Worm (Caenorhabditis elegans): ENCODE results near the gene evl-20.
A peak's percentile ranks its signal among the peaks of the same experiment; 100 is the strongest.
"Not testable (repeated sequence)": the region's sequence is repeated elsewhere in the genome, so short reads cannot be mapped to it uniquely, and the experiment has no call there.

evl-20 gene

DNA sequence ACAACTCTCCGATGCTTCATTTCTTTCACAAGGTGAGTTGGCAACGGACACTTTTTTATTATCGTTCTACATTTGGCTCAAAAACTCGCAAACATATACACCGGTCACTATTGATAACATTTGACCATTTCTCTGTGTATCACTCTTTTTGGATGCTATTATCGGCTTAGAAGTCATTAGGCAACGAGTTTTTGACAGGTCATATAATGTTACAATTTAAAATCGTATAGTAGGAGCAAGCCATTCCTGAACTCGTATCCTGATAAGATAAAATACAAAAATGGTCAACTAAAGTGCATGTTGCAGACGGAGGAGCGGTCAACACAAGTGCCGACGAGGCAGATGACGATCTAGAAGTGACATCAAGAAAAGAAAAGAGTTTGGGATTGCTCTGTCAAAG lies 31.2 kb upstream of the evl-20 start:
- TF ChIP-seq flt-1 (GFP tag; IDR thresholded peaks at IDR 0.05), result no peak
- no peak for TF ChIP-seq ref-1 (GFP tag; conservative IDR thresholded peaks at IDR 0.05)
- TF ChIP-seq ztf-23 (GFP tag; IDR thresholded peaks at IDR 0.05), result no peak
- TF ChIP-seq ztf-29 (GFP tag; IDR thresholded peaks at IDR 0.05), result no peak
- no peak for TF ChIP-seq med-1 (GFP tag; optimal IDR thresholded peaks at IDR 0.05; ENCODE audit: insufficient read depth)
- TF ChIP-seq cog-1 (tag; optimal IDR thresholded peaks at IDR 0.05), result no peak
- no peak for TF ChIP-seq T22C8.4 (GFP tag; IDR thresholded peaks at IDR 0.05)
- no peak for TF ChIP-seq klf-2 (GFP tag; conservative IDR thresholded peaks at IDR 0.05)
- no peak for TF ChIP-seq tab-1 (GFP tag; IDR thresholded peaks at IDR 0.05)

DNA sequence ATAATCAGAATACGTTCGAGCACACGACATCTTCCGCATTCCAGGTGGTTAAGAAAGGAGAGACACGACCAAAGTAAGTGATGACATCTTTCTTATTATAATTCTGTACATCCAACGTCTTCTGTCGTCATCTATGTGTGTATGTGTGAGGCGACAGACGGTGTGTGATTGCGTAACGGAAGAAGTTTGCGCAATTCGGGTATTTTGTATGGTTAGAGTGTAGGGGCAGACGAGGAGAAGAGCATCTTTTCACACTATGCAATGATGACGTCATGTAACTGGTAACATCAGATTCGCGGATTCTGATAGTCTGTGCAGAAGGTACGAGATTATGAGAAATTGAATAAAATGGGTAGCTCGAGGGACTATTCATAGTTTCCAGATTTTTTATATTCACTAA lies 29.1 kb upstream of the evl-20 start:
- TF ChIP-seq cog-1 (tag; optimal IDR thresholded peaks at IDR 0.05), result no peak
- TF ChIP-seq ztf-23 (GFP tag; IDR thresholded peaks at IDR 0.05), result no peak
- TF ChIP-seq med-1 (GFP tag; optimal IDR thresholded peaks at IDR 0.05; ENCODE audit: insufficient read depth), result no peak
- no peak for TF ChIP-seq tab-1 (GFP tag; IDR thresholded peaks at IDR 0.05)
- TF ChIP-seq flt-1 (GFP tag; IDR thresholded peaks at IDR 0.05), result no peak
- TF ChIP-seq ref-1 (GFP tag; conservative IDR thresholded peaks at IDR 0.05), result no peak
- no peak for TF ChIP-seq T22C8.4 (GFP tag; IDR thresholded peaks at IDR 0.05)

DNA sequence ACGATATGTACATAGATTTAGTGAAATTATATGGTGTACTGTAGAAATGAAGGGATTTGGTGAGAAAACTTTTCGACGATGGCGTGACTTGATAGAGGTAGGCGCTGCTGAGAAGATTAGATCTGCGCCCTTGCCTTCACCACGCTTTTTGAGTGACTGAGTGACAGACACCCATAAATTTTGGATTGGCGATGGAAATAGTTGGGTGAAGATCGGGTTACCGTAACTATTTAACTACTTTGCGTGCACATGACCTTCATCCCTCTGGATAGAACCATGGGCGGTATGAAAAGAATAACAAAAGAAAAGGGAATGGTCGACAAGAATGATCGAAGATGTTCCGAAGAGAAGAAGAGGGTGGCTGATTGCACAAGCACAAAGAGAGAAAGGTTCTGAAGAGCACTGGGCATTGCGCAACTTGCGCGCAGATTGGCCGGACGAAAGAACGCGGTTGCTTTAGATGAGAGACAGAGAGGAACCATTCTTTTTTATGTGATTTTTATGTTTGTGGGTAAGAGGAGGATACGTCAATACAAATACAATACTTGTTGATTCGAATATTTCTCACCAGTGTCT lies 28.6 kb upstream of the evl-20 start:
- no peak for TF ChIP-seq med-1 (GFP tag; optimal IDR thresholded peaks at IDR 0.05; ENCODE audit: insufficient read depth)
- TF ChIP-seq ztf-23 (GFP tag; IDR thresholded peaks at IDR 0.05), result no peak
- TF ChIP-seq klf-2 (GFP tag; conservative IDR thresholded peaks at IDR 0.05), result no peak
- no peak for TF ChIP-seq tab-1 (GFP tag; IDR thresholded peaks at IDR 0.05)
- no peak for TF ChIP-seq T22C8.4 (GFP tag; IDR thresholded peaks at IDR 0.05)
- no peak for TF ChIP-seq ref-1 (GFP tag; conservative IDR thresholded peaks at IDR 0.05)
- 0 out of 2 replicates have a peak, but pooled peaks have one; percentile 49 for TF ChIP-seq flt-1 (GFP tag; IDR thresholded peaks at IDR 0.05)
- TF ChIP-seq ztf-29 (GFP tag; IDR thresholded peaks at IDR 0.05), result peak; percentile 54; the same call in 1 of the 2 replicates
- no peak for TF ChIP-seq cog-1 (tag; optimal IDR thresholded peaks at IDR 0.05)

DNA sequence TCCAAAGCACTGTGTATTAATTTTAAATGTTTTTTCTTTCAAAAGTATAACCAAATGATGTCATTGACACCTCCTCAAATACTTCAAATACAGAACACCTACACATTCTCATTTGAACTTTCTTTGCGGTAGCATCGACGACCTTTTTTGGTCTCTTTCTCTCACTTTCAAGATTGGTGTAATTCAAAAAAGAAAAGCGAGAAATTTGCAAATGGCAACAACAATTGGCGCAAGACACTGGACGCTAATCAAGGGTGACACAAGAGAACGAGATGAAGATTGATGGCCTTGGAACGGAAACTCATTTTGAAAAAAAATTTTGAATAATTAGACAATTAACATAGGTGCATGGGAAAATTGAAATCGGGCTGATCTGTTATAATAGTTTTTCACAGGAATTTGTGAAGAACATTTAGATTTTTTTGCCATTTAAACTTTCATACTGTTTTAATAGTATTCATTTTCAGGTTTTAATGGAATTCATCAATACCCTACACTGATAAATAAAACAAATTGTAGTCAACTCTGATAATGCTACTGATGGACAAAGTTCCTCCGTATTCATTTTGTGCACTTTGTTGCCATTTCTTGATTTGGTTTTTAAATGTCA lies 26.9 kb upstream of the evl-20 start, which contains the start of gene fdgt-2:
TSS of gene fdgt-2 (plus strand) at position 560 of the 610 bp plus-strand sequence.
- TF ChIP-seq flt-1 (GFP tag; IDR thresholded peaks at IDR 0.05), result no peak
- no peak for TF ChIP-seq cog-1 (tag; optimal IDR thresholded peaks at IDR 0.05)
- TF ChIP-seq ref-1 (GFP tag; conservative IDR thresholded peaks at IDR 0.05), result no peak
- TF ChIP-seq klf-2 (GFP tag; conservative IDR thresholded peaks at IDR 0.05), result no peak
- no peak for TF ChIP-seq tab-1 (GFP tag; IDR thresholded peaks at IDR 0.05)
- TF ChIP-seq T22C8.4 (GFP tag; IDR thresholded peaks at IDR 0.05), result no peak
- TF ChIP-seq med-1 (GFP tag; optimal IDR thresholded peaks at IDR 0.05; ENCODE audit: insufficient read depth), result no peak
- no peak for TF ChIP-seq ztf-23 (GFP tag; IDR thresholded peaks at IDR 0.05)
- no peak for TF ChIP-seq ztf-29 (GFP tag; IDR thresholded peaks at IDR 0.05)

DNA sequence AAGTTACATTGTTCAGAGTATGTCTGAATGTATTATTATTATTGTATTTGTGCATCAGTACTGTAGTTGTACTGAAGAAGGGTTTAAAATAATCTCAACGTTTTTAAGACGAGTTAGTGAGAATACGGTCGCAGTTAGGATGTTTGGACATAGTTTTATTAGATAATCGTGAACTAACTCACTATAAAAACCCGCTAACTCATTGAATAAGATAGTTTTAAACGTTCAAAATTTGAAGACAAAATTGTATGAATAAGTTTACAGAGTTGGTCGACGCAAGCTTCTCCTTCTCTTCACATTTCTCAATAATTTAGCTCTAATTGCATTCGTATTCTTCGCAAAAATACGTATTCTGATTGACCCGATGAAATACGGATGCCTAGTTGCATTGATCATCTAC lies 25.1 kb upstream of the evl-20 start:
- TF ChIP-seq ztf-23 (GFP tag; IDR thresholded peaks at IDR 0.05) (no peak), T22C8.4 (GFP tag; IDR thresholded peaks at IDR 0.05) (no peak), klf-2 (GFP tag; conservative IDR thresholded peaks at IDR 0.05) (no peak), ref-1 (GFP tag; conservative IDR thresholded peaks at IDR 0.05) (no peak), ztf-29 (GFP tag; IDR thresholded peaks at IDR 0.05) (no peak), tab-1 (GFP tag; IDR thresholded peaks at IDR 0.05) (no peak), cog-1 (tag; optimal IDR thresholded peaks at IDR 0.05) (no peak), med-1 (GFP tag; optimal IDR thresholded peaks at IDR 0.05; ENCODE audit: insufficient read depth) (no peak), flt-1 (GFP tag; IDR thresholded peaks at IDR 0.05) (no peak)

DNA sequence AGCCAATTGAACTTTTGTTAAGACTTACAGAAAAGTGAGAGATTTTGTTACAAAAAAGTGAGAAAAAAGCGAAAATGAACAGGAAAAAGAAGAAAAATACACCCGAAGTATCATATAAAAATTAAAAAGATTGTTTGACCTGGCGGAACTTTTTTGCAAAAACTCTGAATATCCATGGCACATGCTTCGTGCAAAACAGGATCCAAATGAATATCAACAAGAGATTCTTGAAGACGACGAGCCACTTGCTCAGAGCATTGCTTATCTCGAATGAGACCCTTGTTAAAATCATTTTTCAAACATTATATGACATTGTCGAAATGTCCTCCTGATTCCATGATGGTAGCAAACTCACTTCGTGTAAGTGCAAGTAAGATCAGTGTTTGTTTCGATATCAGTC lies 24.3 kb upstream of the evl-20 start, which contains the start of gene F14E5.8:
TSS of gene F14E5.8 (plus strand) at position 301 of the 400 bp plus-strand sequence.
- not testable (repeated sequence) for TF ChIP-seq med-1 (GFP tag; optimal IDR thresholded peaks at IDR 0.05; ENCODE audit: insufficient read depth); cog-1 (tag; optimal IDR thresholded peaks at IDR 0.05); flt-1 (GFP tag; IDR thresholded peaks at IDR 0.05)

DNA sequence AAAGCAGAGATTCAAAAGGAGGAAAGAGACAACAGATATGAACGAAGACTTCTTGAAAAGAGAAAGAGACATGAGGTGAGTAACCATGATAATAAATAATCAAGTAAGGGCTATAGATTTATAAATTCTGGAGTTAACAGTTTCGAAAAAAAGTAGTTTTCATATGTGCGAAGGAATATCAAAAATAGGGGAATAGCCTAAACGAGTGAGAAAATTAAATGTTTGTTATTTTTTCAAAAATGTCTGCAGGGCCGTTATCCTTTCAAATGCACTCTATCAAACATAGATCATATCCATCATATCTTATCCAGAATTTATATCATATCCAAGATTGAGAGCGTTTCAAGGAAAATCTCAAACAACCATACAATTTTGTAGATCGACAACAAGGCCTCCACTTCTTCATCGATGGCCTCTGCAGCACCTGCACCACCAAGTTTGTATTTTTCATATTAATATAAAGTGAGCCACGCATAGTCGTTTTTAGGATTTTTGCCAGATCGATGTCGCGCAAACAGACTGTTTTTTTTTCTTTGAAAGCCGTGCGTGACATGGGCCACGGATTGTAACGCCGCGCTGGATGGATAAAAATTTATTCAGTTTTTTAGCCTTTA lies 23.2 kb upstream of the evl-20 start:
- no peak for TF ChIP-seq T22C8.4 (GFP tag; IDR thresholded peaks at IDR 0.05)
- no peak for TF ChIP-seq ref-1 (GFP tag; conservative IDR thresholded peaks at IDR 0.05)
- no peak for TF ChIP-seq flt-1 (GFP tag; IDR thresholded peaks at IDR 0.05)
- TF ChIP-seq ztf-29 (GFP tag; IDR thresholded peaks at IDR 0.05), result no peak
- TF ChIP-seq med-1 (GFP tag; optimal IDR thresholded peaks at IDR 0.05; ENCODE audit: insufficient read depth), result no peak
- TF ChIP-seq klf-2 (GFP tag; conservative IDR thresholded peaks at IDR 0.05), result no peak
- no peak for TF ChIP-seq tab-1 (GFP tag; IDR thresholded peaks at IDR 0.05)
- TF ChIP-seq ztf-23 (GFP tag; IDR thresholded peaks at IDR 0.05), result no peak
- no peak for TF ChIP-seq cog-1 (tag; optimal IDR thresholded peaks at IDR 0.05)

DNA sequence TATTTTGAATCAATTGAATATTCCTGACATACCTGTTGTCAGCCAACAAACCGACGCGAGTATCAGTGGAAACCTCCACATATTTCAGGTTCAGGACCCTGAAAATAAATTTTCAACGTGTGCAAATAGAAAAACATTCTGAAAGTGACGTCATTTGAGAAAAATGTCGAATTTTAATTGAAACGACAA lies 15.5 kb upstream of the evl-20 start, which contains the start of gene F14E5.2:
TSS of gene F14E5.2 (minus strand) at position 101 of the 189 bp plus-strand sequence.
- TF ChIP-seq ztf-23 (GFP tag; IDR thresholded peaks at IDR 0.05) (no peak), ztf-29 (GFP tag; IDR thresholded peaks at IDR 0.05) (no peak), cog-1 (tag; optimal IDR thresholded peaks at IDR 0.05) (no peak), tab-1 (GFP tag; IDR thresholded peaks at IDR 0.05) (no peak), T22C8.4 (GFP tag; IDR thresholded peaks at IDR 0.05) (no peak), med-1 (GFP tag; optimal IDR thresholded peaks at IDR 0.05; ENCODE audit: insufficient read depth) (no peak), ref-1 (GFP tag; conservative IDR thresholded peaks at IDR 0.05) (no peak)

DNA sequence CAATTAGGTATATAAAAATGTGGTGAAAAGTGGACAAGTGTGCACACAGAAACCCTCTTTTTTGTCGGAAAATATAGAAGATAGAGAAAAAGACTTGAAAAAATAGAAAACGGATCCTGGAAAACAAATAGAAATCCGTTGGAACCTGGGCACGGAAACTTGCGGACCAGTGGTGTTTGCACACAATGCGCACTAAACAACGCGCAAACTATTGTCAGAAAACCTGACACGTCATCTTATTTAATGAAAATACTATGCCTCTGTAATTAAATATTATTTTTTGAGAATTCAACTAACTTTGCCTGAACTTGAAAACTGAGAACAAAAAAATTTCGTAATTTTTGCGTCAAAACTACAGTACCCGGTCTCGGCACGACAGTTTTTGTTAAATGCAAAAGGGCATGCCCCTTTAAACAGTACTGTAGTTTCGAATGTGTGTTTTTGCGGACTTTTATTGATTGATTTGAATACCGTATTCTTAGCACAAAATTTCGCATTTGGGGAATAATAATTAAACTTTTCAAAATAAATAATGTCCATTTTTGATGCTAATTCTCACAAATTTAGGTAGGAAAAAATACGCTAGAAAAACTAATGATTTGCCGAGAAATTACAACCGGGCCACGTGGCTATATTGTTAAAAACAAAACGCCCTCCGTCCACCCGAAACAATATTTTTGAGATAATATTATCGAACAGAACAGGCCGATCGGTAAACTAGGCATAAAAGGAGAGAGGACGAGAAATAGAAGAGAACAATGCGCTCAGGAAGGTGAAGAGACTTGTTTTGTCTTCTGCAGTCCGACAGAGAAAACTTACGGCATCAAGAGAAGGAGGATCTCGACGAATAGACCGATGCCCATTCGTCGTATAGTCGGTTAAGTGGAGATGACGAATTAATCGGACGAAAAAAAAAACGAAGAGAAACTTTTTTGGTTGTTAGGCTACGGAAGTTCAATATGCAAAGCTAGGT lies 14.9 kb upstream of the evl-20 start:
- TF ChIP-seq ztf-29 (GFP tag; IDR thresholded peaks at IDR 0.05), result no peak

Data from whole organism, midembryonic.